Fruit fly (Drosophila melanogaster) whole organism, adult: ENCODE measurements around the gene Naa30A.
A peak's percentile ranks its signal among the peaks of the same experiment; 100 is the strongest.

Experiments used
- CG11617 ChIP-seq: fragments of 200-800 bp; sonication (Bioruptor generic); optimal IDR thresholded peaks from 2 replicates; lab custom pipeline; 2017; ENCODE audit warnings: mild to moderate bottlenecking, missing biosample characterization, missing genetic modification reagents, missing genetic modification characterization
- CG12768 ChIP-seq: fragments of 200-800 bp; sonication (Bioruptor generic); optimal IDR thresholded peaks from 2 replicates; lab custom pipeline; 2017; ENCODE audit warnings: missing biosample characterization, missing genetic modification characterization, mild to moderate bottlenecking, moderate library complexity, missing genetic modification reagents
- CG14711 ChIP-seq: fragments of 200-800 bp; sonication (Bioruptor generic); optimal IDR thresholded peaks from 2 replicates; lab custom pipeline; 2018; ENCODE audit warnings: missing biosample characterization, mild to moderate bottlenecking, missing genetic modification characterization, moderate library complexity
- CG1620 ChIP-seq: fragments of 200-800 bp; sonication (Bioruptor generic); optimal IDR thresholded peaks from 2 replicates; lab custom pipeline; 2016; ENCODE audit warnings: missing biosample characterization, missing genetic modification characterization
- CG5204 ChIP-seq: fragments of 200-800 bp; sonication (Bioruptor generic); optimal IDR thresholded peaks from 2 replicates; lab custom pipeline; 2016; ENCODE audit warnings: missing biosample characterization, missing genetic modification characterization
- CG7045 ChIP-seq: fragments of 200-800 bp; sonication (Bioruptor generic); optimal IDR thresholded peaks from 2 replicates; lab custom pipeline; 2017; ENCODE audit warnings: missing biosample characterization, mild to moderate bottlenecking, missing genetic modification characterization
- CG7101 ChIP-seq: fragments of 200-800 bp; sonication (Bioruptor generic); optimal IDR thresholded peaks from 2 replicates; lab custom pipeline; 2018; ENCODE audit warnings: missing biosample characterization, mild to moderate bottlenecking, missing genetic modification characterization, moderate library complexity
- Clk ChIP-seq: fragments of 200-800 bp; sonication (Bioruptor generic); optimal IDR thresholded peaks from 2 replicates; lab custom pipeline; 2017; ENCODE audit warnings: missing biosample characterization, missing genetic modification characterization
- Crg-1 ChIP-seq: fragments of 200-800 bp; sonication (Bioruptor generic); optimal IDR thresholded peaks from 2 replicates; lab custom pipeline; 2016; ENCODE audit warnings: missing biosample characterization, missing genetic modification characterization
- Hr96 ChIP-seq: fragments of 200-800 bp; sonication (Bioruptor generic); optimal IDR thresholded peaks from 2 replicates; lab custom pipeline; 2016; ENCODE audit warnings: missing biosample characterization, missing genetic modification characterization
- Mnt ChIP-seq: fragments of 200-800 bp; sonication (Bioruptor generic); optimal IDR thresholded peaks from 2 replicates; lab custom pipeline; 2016; ENCODE audit warnings: missing biosample characterization, mild to moderate bottlenecking, missing genetic modification characterization
- bab1 ChIP-seq: fragments of 200-800 bp; sonication (Bioruptor generic); optimal IDR thresholded peaks from 3 replicates; lab custom pipeline; 2019; ENCODE audit warnings: missing biosample characterization, mild to moderate bottlenecking, missing genetic modification characterization, moderate library complexity
- cic ChIP-seq: fragments of 200-800 bp; sonication (Bioruptor generic); optimal IDR thresholded peaks from 2 replicates; lab custom pipeline; 2017; ENCODE audit warnings: missing biosample characterization, mild to moderate bottlenecking, missing genetic modification characterization, moderate library complexity
- cnc ChIP-seq, 2 experiments: fragments of >200 bp; optimal IDR thresholded peaks; 2 replicates each; lab custom pipeline; 2017
- kay ChIP-seq: fragments of 200-800 bp; sonication (Bioruptor generic); peaks from one replicate; lab custom pipeline; 2016; ENCODE audit warnings: missing biosample characterization, missing genetic modification characterization, borderline replicate concordance
- ovo ChIP-seq: fragments of 200-800 bp; sonication (Bioruptor generic); optimal IDR thresholded peaks from 2 replicates; lab custom pipeline; 2016; ENCODE audit warnings: missing biosample characterization, missing genetic modification characterization
- pad ChIP-seq: fragments of 200-800 bp; sonication (Bioruptor generic); optimal IDR thresholded peaks from 3 replicates; lab custom pipeline; 2017; ENCODE audit warnings: missing biosample characterization, missing genetic modification characterization, mild to moderate bottlenecking, moderate library complexity, missing genetic modification reagents
- tj ChIP-seq: fragments of 200-800 bp; sonication (Bioruptor generic); optimal IDR thresholded peaks from 3 replicates; lab custom pipeline; 2017; ENCODE audit warnings: missing biosample characterization, mild to moderate bottlenecking, missing genetic modification characterization, moderate library complexity
- toe ChIP-seq: fragments of 200-800 bp; sonication (Bioruptor generic); optimal IDR thresholded peaks from 2 replicates; lab custom pipeline; 2016; ENCODE audit warnings: missing biosample characterization, missing genetic modification characterization

The Naa30A gene

DNA sequence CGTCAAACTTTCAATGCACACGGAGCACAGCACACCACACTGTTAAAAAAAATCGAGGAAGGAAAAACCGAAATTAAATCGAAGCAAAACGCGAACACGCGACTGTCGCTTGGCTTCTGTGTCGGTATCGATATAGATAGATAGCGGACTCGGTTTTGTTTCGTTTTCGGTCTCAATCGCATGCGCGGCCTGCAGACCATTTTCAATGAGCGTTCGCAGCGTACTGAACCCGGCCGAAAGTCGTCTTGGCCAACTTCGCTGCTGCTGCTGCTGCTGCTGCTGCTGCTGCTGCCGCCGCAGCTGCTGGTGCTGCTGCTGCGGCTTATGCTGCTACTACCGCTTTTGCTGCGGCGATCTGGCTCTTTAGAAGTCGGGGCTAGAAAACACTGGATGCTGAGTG is 3.9 kb upstream of the Naa30A start:
- TF ChIP-seq tj (GFP tag; lab: Kevin White, UChicago) (no peak), CG7101 (no peak), Hr96 (GFP tag; lab: Kevin White, UChicago) (no peak), cnc (optimal IDR thresholded peaks at IDR 0.05; lab: Kevin White, UChicago) (no peak), CG12768 (GFP tag; lab: Kevin White, UChicago) (no peak), toe (GFP tag; lab: Kevin White, UChicago) (no peak), CG5204 (GFP tag; lab: Kevin White, UChicago) (no peak), CG1620 (GFP tag; lab: Kevin White, UChicago) (no peak)

DNA sequence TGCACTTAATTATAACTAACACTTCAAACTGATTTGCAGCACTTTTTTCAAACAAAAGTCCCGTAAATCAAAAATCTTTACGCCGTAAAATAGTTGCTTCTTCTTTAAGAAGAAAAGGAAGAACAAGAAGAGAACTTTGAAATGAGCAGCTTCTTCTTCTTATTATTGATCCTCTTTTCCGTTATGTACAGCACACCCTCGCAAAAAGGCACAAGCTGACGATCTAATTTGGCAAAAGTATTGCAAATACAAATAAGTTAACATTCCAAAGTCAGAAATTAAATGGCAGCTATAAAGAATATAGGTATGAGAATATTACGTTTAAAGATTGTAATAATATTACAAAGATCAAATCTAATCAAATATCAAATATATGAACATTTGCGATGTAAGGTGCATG is 378 bp upstream of the Naa30A start, which contains the start of gene CG11409:
Gene CG11409, minus strand, starts transcription at position 60 of the 400 bp plus-strand sequence.
- no peak for TF ChIP-seq cnc (optimal IDR thresholded peaks at IDR 0.05; lab: Kevin White, UChicago)
- peak; percentile 74 for TF ChIP-seq ovo (GFP tag; lab: Kevin White, UChicago)

DNA sequence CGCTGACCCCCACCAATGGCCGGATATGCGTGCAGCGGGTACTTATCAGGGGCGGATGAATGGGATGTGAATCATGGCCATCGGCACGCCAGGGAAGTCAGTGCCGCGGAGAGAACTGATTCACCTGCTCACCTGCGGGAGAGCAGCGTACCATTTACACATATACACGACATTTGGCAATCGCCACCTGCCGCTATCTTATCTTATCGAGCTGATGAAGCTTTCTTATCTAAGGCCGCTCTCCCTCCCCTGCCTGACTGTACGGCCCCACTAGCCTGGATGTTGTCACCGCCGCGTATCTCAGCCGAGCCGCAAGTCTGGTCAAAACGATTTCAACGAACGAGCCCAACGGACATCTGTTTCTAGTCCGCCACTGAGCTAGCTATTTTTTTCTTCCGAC is 4.3 kb downstream of the Naa30A start, which contains the start of gene Tsp2A:
Gene Tsp2A, plus strand, starts transcription at position 298 of the 400 bp plus-strand sequence.
- TF ChIP-seq CG14711 (no peak), tj (GFP tag; lab: Kevin White, UChicago) (no peak), CG7101 (peak; percentile 2), CG7045 (GFP tag; lab: Kevin White, UChicago) (no peak), Mnt (peak; percentile 42), Hr96 (GFP tag; lab: Kevin White, UChicago) (no peak), Clk (GFP tag; lab: Kevin White, UChicago) (no peak), bab1 (GFP tag; lab: Kevin White, UChicago) (no peak), toe (GFP tag; lab: Kevin White, UChicago) (no peak), cic (peak; percentile 1), ovo (GFP tag; lab: Kevin White, UChicago) (no peak)

DNA sequence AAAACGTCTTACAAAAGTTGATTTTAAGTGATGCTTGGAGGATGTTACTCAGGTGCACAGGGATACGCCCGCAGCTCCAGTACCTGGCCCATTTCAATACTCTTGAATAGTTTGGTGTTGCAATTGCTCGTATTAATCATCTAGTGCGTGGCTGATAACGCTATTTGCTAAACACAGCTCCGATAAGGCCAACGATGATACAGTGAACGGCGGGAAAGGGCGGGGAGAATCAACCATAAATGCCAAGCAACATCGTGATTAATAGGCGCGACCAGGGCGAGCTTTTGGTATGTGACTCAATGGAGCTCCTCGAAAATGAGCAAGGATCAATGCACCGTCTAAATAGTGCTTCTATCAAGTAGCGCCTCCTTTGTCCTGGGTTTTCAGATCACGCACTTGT is 4.9 kb downstream of the Naa30A start:
- TF ChIP-seq Crg-1 (GFP tag; lab: Kevin White, UChicago) (no peak), kay (GFP tag; lab: Kevin White, UChicago) (no peak), ovo (GFP tag; lab: Kevin White, UChicago) (no peak), Clk (GFP tag; lab: Kevin White, UChicago) (no peak), Mnt (peak; percentile 11)

DNA sequence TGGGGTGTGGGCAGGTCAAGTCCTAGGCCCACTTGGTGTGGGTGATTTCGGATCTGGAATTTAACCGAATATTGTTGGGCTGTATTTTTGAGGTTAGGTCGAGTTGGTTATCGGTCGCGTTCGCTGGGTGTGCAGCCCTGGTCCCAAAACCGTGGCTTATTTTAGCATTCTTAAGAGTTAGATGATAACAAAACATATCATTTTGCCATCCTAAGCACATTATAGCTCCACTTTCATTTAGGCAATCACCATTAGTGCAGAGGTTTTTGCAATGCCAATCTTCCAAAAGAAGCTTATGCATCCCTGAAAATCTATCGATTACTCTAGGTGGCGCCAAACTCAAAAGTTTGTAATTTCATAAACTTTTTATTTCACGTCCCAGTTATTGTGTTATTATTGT is 7.3 kb downstream of the Naa30A start, which contains the start of gene MTPAP:
Gene MTPAP, minus strand, starts transcription at position 103 of the 400 bp plus-strand sequence.
- TF ChIP-seq tj (GFP tag; lab: Kevin White, UChicago) (peak; percentile 23), bab1 (GFP tag; lab: Kevin White, UChicago) (peak; percentile 59), CG14711 (no peak), ovo (GFP tag; lab: Kevin White, UChicago) (no peak), CG11617 (GFP tag; lab: Kevin White, UChicago) (peak; percentile 30), Mnt (peak; percentile 74)

DNA sequence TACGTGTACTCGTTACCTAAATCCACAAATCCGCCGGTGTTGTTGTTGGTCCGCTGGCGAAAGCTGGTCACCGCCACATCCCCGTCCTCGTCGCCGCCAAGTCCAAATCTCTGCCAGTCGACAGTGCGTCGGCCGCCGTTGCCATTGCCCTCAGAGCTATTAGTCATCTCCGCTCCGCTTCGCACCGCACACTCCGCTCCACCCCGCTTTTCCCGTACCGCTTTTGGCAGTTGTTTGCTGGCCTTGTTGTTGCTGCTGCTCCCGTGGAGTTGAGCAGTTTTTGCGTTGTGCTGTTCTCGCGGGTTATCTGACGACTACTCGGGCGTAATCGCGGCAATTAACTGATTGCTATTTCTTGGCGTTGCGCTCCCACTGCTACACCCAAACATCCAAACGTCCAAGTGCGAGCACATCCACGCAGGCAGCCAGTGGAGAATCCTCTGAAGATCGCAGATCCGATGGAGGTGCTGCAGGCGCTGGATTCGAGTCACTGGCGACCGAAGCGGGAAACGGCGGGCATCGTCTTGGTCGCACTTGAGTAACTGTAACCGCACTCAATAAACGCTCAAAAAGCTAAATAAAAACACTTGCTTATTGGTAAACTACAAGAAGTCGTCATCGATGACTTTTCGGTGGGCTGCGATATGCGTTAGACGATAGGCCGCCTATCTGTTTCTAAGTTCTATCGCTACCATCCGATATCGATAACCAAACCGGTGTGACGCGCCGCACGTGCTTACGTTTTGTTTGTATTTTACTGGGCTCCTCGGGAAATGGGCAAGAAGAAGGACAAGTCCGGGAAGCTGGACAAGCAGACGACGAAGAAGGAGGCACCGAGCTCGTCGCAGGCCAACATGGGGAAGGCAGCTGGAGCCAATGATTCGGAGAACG is 11.7 kb downstream of the Naa30A start, which contains the start of the genes CG12773 and CG11417:
Gene CG12773, minus strand, starts transcription at position 660 of the 891 bp plus-strand sequence.
Gene CG11417, plus strand, starts transcription at position 693 of the 891 bp plus-strand sequence.
- TF ChIP-seq tj (GFP tag; lab: Kevin White, UChicago) (no peak), Clk (GFP tag; lab: Kevin White, UChicago) (no peak), kay (GFP tag; lab: Kevin White, UChicago) (no peak), cic (peak; percentile 7), bab1 (GFP tag; lab: Kevin White, UChicago) (peak; percentile 7), Mnt (peak; percentile 94), CG11617 (GFP tag; lab: Kevin White, UChicago) (no peak), CG7101 (no peak)

DNA sequence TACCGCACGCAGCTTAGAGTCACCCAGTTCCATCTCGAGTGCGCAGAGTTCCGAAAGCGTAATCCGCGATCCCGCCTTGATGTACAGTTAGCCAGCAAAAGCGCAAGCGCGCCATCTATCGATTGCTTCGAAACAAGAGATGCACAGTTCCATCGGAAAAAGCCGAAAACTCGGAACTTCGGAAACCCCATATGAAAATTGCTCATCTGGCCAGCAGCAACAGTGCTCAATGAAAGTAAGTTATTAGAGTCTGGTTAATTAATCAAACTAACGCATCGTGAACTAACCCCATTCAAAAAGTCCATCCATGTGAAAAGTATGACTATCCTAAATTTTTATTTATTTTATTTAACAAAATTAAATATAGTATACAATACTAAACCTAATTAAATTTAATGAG is 15.6 kb downstream of the Naa30A start, which contains the start of gene png:
Gene png, minus strand, starts transcription at position 101 of the 400 bp plus-strand sequence.
- TF ChIP-seq Mnt (no peak), CG7101 (no peak), pad (GFP tag; lab: Kevin White, UChicago) (peak; percentile 16), kay (GFP tag; lab: Kevin White, UChicago) (no peak), Hr96 (GFP tag; lab: Kevin White, UChicago) (no peak)

DNA sequence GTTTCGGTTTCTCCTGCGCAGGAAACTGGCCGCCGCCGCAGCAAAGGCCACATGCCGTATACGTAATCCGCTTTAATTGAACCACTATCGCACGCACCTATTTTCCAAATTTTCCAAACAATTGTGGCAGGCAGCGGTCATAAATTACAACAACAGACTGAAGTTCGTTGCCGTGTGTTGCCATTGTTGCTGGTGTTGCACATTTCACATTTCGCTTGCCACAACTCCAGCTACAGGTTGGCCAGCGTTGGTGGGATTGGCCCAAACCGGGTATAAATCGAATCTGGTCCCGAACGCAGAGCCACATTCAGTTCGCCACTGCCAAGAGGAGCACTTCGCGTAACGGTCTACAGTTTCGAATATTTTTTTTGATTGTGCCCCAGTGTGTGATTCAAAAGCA is 27.0 kb downstream of the Naa30A start, which contains the start of gene CG14770:
Gene CG14770, plus strand, starts transcription at position 301 of the 400 bp plus-strand sequence.
- no peak for TF ChIP-seq kay (GFP tag; lab: Kevin White, UChicago)
